Worm (Caenorhabditis elegans): ENCODE measurements around the gene Y54G2A.44.
A peak's percentile ranks its signal among the peaks of the same experiment; 100 is the strongest.

The Y54G2A.44 gene

DNA sequence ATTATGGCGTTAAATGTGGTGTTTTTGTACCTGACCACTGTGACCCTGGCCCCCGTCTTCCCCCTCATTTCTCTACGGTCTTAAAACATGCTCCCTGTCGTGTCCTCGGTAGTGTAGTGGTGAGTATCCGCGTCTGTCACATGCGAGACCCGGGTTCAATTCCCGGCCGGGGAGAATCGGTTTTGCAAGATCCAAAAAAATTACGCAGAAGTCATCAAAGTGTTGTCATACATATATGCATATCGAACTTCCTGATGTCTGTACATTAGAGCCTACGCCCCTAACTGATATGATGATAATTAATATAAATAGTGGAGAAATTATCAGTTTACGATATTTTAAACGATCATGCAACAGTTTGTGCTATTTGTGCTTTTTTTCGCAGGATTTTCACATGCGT lies 3.9 kb downstream of the Y54G2A.44 start, which contains the start of gene Y54G2A.45 (continued):
- TF ChIP-seq ztf-18 (tag; optimal IDR thresholded peaks at IDR 0.05): peak; percentile 84
- peak; percentile 13 for TF ChIP-seq K12H6.12 (tag; optimal IDR thresholded peaks at IDR 0.05)
- TF ChIP-seq lin-54 (GFP tag; optimal IDR thresholded peaks at IDR 0.05): peak; percentile 72
- TF ChIP-seq ccch-3 (GFP tag; optimal IDR thresholded peaks at IDR 0.05): no peak
- TF ChIP-seq ceh-40 (GFP tag; IDR thresholded peaks at IDR 0.05): peak; percentile 30; the same call in 1 of the 2 replicates
- TF ChIP-seq T26A5.8 (tag; optimal IDR thresholded peaks at IDR 0.05): peak; percentile 48
- TF ChIP-seq lsl-1 (GFP tag; optimal IDR thresholded peaks at IDR 0.05): peak; percentile 59
- peak; percentile 50 for TF ChIP-seq B0035.1 (tag; optimal IDR thresholded peaks at IDR 0.05)
- peak; percentile 92 for TF ChIP-seq lin-26 (GFP tag; IDR thresholded peaks at IDR 0.05)
- TF ChIP-seq rec-8 (tag; optimal IDR thresholded peaks at IDR 0.05): peak; percentile 62 to 84
- TF ChIP-seq zfh-2 (GFP tag; conservative IDR thresholded peaks at IDR 0.05): peak; percentile 56; the same call in 1 of the 2 replicates
- TF ChIP-seq ztf-6 (GFP tag; IDR thresholded peaks at IDR 0.05): no peak
- TF ChIP-seq Y95B8A.8 (GFP tag; IDR thresholded peaks at IDR 0.05): peak; percentile 76; the same call in 1 of the 2 replicates
- peak; percentile 88 for TF ChIP-seq repo-1 (tag; optimal IDR thresholded peaks at IDR 0.05)
- TF ChIP-seq xnd-1 (tag; optimal IDR thresholded peaks at IDR 0.05): peak; percentile 15
- TF ChIP-seq Y79H2A.3 (GFP tag; conservative IDR thresholded peaks at IDR 0.05): no peak
- peak; percentile 92 for TF ChIP-seq dox-1 (GFP tag; IDR thresholded peaks at IDR 0.05)
- peak; percentile 97 for TF ChIP-seq nhr-80 (tag; optimal IDR thresholded peaks at IDR 0.05)
- peak; percentile 90; the same call in 1 of the 2 replicates for TF ChIP-seq Y56A3A.18 (GFP tag; IDR thresholded peaks at IDR 0.05)
- no peak; the same call in 1 of the 2 replicates for TF ChIP-seq madf-8 (GFP tag; conservative IDR thresholded peaks at IDR 0.05)
- peak; percentile 93 for TF ChIP-seq egl-44 (GFP tag; IDR thresholded peaks at IDR 0.05)
- TF ChIP-seq aptf-2 (GFP tag; conservative IDR thresholded peaks at IDR 0.05): no peak
- peak; percentile 56; the same call in 1 of the 2 replicates for TF ChIP-seq K11D2.4 (GFP tag; IDR thresholded peaks at IDR 0.05)
- TF ChIP-seq F49E8.2 (tag; optimal IDR thresholded peaks at IDR 0.05; ENCODE audit: insufficient read depth): peak; percentile 79
- TF ChIP-seq pha-4 (tag; optimal IDR thresholded peaks at IDR 0.05): no peak
- peak; percentile 87 for TF ChIP-seq hrde-1 (tag; optimal IDR thresholded peaks at IDR 0.05; ENCODE audit: borderline replicate concordance)
- peak; percentile 74 for TF ChIP-seq mes-4 (tag; optimal IDR thresholded peaks at IDR 0.05)
- no peak for TF ChIP-seq mel-28 (tag; optimal IDR thresholded peaks at IDR 0.05; ENCODE audit: borderline replicate concordance)
- TF ChIP-seq F57C9.4 (tag; optimal IDR thresholded peaks at IDR 0.05): no peak
- TF ChIP-seq ceh-100 (GFP tag; IDR thresholded peaks at IDR 0.05): peak; percentile 53
- peak; percentile 94 for TF ChIP-seq nhr-90 (tag; optimal IDR thresholded peaks at IDR 0.05)
- peak; percentile 24 for TF ChIP-seq ztf-3 (GFP tag; optimal IDR thresholded peaks at IDR 0.05)
- no peak for TF ChIP-seq ceh-58 (GFP tag; IDR thresholded peaks at IDR 0.05)

ce11 chrIV:2808154-2808553 lies 6.5 kb downstream of the Y54G2A.44 start:
- TF ChIP-seq Y67H2A.10 (GFP tag; conservative IDR thresholded peaks at IDR 0.05): no peak
- peak; percentile 17 for TF ChIP-seq chd-7 (tag; optimal IDR thresholded peaks at IDR 0.05)
- TF ChIP-seq ZK185.1 (tag; optimal IDR thresholded peaks at IDR 0.05; ENCODE audit: poor library complexity, severe bottlenecking): no peak
- TF ChIP-seq hlh-26 (GFP tag; conservative IDR thresholded peaks at IDR 0.05): no peak
- no peak for TF ChIP-seq snpc-1.1 (tag; optimal IDR thresholded peaks at IDR 0.05; ENCODE audit: insufficient read depth)
- TF ChIP-seq mcd-1 (GFP tag; IDR thresholded peaks at IDR 0.05): peak; percentile 52; the same call in 1 of the 2 replicates
- TF ChIP-seq pha-4 (tag; optimal IDR thresholded peaks at IDR 0.05): no peak
- 0 out of 2 replicates have a peak, but pooled peaks have one; percentile 15 for TF ChIP-seq egrh-3 (GFP tag; IDR thresholded peaks at IDR 0.05)
- no peak for TF ChIP-seq ztf-26 (tag; optimal IDR thresholded peaks at IDR 0.05)
- no peak for TF ChIP-seq T26A5.8 (tag; optimal IDR thresholded peaks at IDR 0.05)
- peak; percentile 70 for TF ChIP-seq B0261.1 (tag; optimal IDR thresholded peaks at IDR 0.05)
- peak; percentile 75; the same call in 1 of the 2 replicates for TF ChIP-seq lin-26 (GFP tag; IDR thresholded peaks at IDR 0.05)
- TF ChIP-seq akir-1 (GFP tag; optimal IDR thresholded peaks at IDR 0.05): no peak
- no peak for TF ChIP-seq rec-8 (tag; optimal IDR thresholded peaks at IDR 0.05)
- TF ChIP-seq nfya-2 (GFP tag; IDR thresholded peaks at IDR 0.05): no peak
- peak; percentile 62 for TF ChIP-seq D2030.7 (GFP tag; IDR thresholded peaks at IDR 0.05)
- TF ChIP-seq nfya-1 (tag; optimal IDR thresholded peaks at IDR 0.05; ENCODE audit: borderline replicate concordance, insufficient read depth): no peak
- 0 out of 2 replicates have a peak, but pooled peaks have one; percentile 27 for TF ChIP-seq pbrm-1 (GFP tag; IDR thresholded peaks at IDR 0.05)
- no peak for TF ChIP-seq lin-40 (tag; optimal IDR thresholded peaks at IDR 0.05)

All from whole organism, young adult.